Worm (Caenorhabditis elegans): Measurements from ENCODE around the gene crn-4.

Gene crn-4

DNA sequence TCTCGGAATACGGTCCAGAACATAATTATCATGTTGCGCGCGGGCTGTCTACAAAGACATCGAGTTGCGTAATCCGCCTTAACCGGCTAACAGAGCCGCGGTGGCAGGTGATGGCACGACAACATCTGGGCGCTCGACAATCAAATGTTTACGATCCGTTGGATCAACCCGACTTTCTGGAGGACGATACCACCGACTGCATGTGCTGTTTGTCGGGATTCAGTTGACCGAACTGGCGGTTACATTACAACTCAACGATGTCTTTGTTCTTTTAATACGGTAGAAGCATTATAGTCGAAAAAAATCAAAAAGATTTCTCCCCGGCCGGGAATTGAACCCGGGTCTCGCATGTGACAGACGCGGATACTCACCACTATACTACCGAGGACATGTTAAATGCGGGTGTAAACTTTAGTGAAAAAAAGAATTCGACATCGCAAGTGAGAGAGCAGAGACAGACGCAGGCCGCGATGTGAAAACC is 31.0 kb downstream of the crn-4 start (continued):
- TF ChIP-seq nhr-25 (tag; optimal IDR thresholded peaks at IDR 0.05; ENCODE audit: borderline replicate concordance, insufficient read depth) (peak; percentile 53), T20F7.1 (GFP tag; optimal IDR thresholded peaks at IDR 0.05) (no peak), dve-1 (tag; optimal IDR thresholded peaks at IDR 0.05; ENCODE audit: insufficient read depth) (peak; percentile 57), hlh-11 (tag; optimal IDR thresholded peaks at IDR 0.05) (peak; percentile 62), zfp-2 (tag; optimal IDR thresholded peaks at IDR 0.05) (peak; percentile 40), sdz-12 (GFP tag; optimal IDR thresholded peaks at IDR 0.05) (peak; percentile 71), ztf-11 (tag; optimal IDR thresholded peaks at IDR 0.05) (no peak), F26F4.8 (GFP tag; conservative IDR thresholded peaks at IDR 0.05) (peak; percentile 82; the same call in 1 of the 2 replicates), dmd-6 (GFP tag; IDR thresholded peaks at IDR 0.05) (peak; percentile 73), hmg-1.1 (GFP tag; IDR thresholded peaks at IDR 0.05) (peak; percentile 95), daf-16 (GFP tag; optimal IDR thresholded peaks at IDR 0.05) (peak; percentile 45 to 89), daf-16 (tag; optimal IDR thresholded peaks at IDR 0.05) (peak; percentile 63), T26A8.4 (GFP tag; IDR thresholded peaks at IDR 0.05) (peak; percentile 83), dmd-8 (GFP tag; IDR thresholded peaks at IDR 0.05) (peak; percentile 80), duxl-1 (tag; optimal IDR thresholded peaks at IDR 0.05; ENCODE audit: poor library complexity) (peak; percentile 49), F10B5.3 (tag; optimal IDR thresholded peaks at IDR 0.05) (peak; percentile 53), nhr-41 (GFP tag; IDR thresholded peaks at IDR 0.05) (peak; percentile 63; the same call in 1 of the 2 replicates), F37D6.2 (tag; optimal IDR thresholded peaks at IDR 0.05) (peak; percentile 41), mxl-2 (GFP tag; conservative IDR thresholded peaks at IDR 0.05) (0 out of 2 replicates have a peak, but pooled peaks have one; percentile 37), zag-1 (tag; optimal IDR thresholded peaks at IDR 0.05) (no peak), tra-1 (GFP tag; IDR thresholded peaks at IDR 0.05) (peak; percentile 94), mep-1 (tag; optimal IDR thresholded peaks at IDR 0.05) (peak; percentile 78), gei-8 (GFP tag; optimal IDR thresholded peaks at IDR 0.05) (peak; percentile 79), lin-13 (GFP tag; optimal IDR thresholded peaks at IDR 0.05) (peak; percentile 37), ceh-28 (tag; optimal IDR thresholded peaks at IDR 0.05) (no peak), ama-1 (optimal IDR thresholded peaks at IDR 0.05) (no peak), lin-39 (tag; optimal IDR thresholded peaks at IDR 0.05) (no peak), lin-29 (GFP tag; IDR thresholded peaks at IDR 0.05) (0 out of 2 replicates have a peak, but pooled peaks have one; percentile 61), hlh-30 (tag; optimal IDR thresholded peaks at IDR 0.05; ENCODE audit: insufficient read depth) (peak; percentile 90), snpc-4 (tag; optimal IDR thresholded peaks at IDR 0.05) (no peak), hif-1 (tag; optimal IDR thresholded peaks at IDR 0.05) (peak in 1 of 2 experiments; percentile 53), Y75B8A.6 (GFP tag; IDR thresholded peaks at IDR 0.05) (peak; percentile 66; the same call in 1 of the 2 replicates), nhr-237 (tag; optimal IDR thresholded peaks at IDR 0.05) (no peak), unc-130 (GFP tag; optimal IDR thresholded peaks at IDR 0.05) (peak; percentile 63)

DNA sequence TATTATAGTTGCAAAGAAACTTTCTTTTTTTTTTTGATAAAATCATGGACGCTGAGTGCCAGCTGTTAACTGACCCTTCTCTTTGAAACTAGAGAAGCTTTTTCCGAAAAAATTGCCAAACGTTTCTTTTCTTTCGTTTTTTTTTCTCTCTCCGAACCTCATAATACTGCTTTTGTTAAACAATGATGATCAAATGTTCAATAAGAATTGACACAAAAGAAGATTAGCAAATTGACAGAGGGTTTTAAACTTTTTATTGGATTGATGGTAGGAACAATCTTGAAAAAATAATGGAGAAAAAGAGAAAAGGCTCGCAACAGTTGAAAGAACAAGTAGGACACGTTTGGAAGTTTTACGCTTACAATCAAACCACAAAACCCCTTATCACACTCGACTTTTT is 37.1 kb downstream of the crn-4 start, which contains the start of gene hex-1:
Gene hex-1, plus strand, starts transcription at position 301 of the 400 bp plus-strand sequence.
- TF ChIP-seq pqm-1 (tag; optimal IDR thresholded peaks at IDR 0.05) (peak; percentile 0), dmd-8 (GFP tag; IDR thresholded peaks at IDR 0.05) (no peak), nhr-76 (tag; optimal IDR thresholded peaks at IDR 0.05) (no peak), snpc-1.2 (GFP tag; IDR thresholded peaks at IDR 0.05) (no peak), ctbp-1 (GFP tag; IDR thresholded peaks at IDR 0.05) (no peak), nhr-25 (tag; optimal IDR thresholded peaks at IDR 0.05; ENCODE audit: borderline replicate concordance, insufficient read depth) (no peak)

DNA sequence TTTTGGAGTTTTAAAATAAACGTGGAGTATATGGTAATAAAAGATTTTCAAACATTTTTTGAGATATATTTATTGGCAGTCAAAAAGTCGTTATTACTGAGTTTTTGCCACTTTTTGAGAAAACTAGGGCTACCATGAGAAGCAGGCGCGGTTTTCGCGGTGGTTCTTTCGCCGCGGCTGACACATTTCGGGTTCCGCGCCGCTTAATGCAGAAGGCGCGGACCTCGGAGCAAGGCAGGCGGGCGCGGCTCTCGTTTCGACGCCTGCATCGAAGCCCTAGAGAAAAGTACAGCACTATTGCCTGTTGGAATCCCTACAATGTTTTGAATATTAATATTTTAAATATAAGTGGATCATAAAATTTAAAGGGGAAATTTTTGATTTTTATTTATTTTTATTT is 38.4 kb downstream of the crn-4 start:
- TF ChIP-seq tra-1 (GFP tag; IDR thresholded peaks at IDR 0.05) (0 out of 2 replicates have a peak, but pooled peaks have one; percentile 10), set-16 (GFP tag; IDR thresholded peaks at IDR 0.05) (peak; percentile 90), ceh-28 (tag; optimal IDR thresholded peaks at IDR 0.05) (no peak), D1046.2 (GFP tag; IDR thresholded peaks at IDR 0.05) (0 out of 2 replicates have a peak, but pooled peaks have one; percentile 44), unc-62 (GFP tag; optimal IDR thresholded peaks at IDR 0.05 in 1 of 2) (no peak), unc-62 (tag; optimal IDR thresholded peaks at IDR 0.05) (no peak)
